Fruit fly (Drosophila melanogaster) whole organism, wandering third instar larva: ENCODE results near the gene CG32986.

Experiments
- Abd-B ChIP-seq: fragments of >200 bp; optimal IDR thresholded peaks from 2 replicates; lab custom pipeline; 2017; ENCODE audit warnings: missing biosample characterization, missing genetic modification characterization
- CG32264 ChIP-seq: fragments of 200-800 bp; sonication (Bioruptor generic); optimal IDR thresholded peaks from 2 replicates; lab custom pipeline; 2016; ENCODE audit warnings: missing biosample characterization, missing genetic modification characterization
- CG9705 ChIP-seq: fragments of 200-800 bp; sonication (Bioruptor generic); optimal IDR thresholded peaks from 2 replicates; lab custom pipeline; 2018; ENCODE audit warnings: missing biosample characterization, mild to moderate bottlenecking, missing genetic modification characterization
- CrebA ChIP-seq: fragments of 200-800 bp; sonication (Bioruptor generic); optimal IDR thresholded peaks from 2 replicates; lab custom pipeline; 2016; ENCODE audit warnings: missing biosample characterization, mild to moderate bottlenecking, missing genetic modification characterization, borderline replicate concordance
- Dif ChIP-seq: fragments of 200-275, 200-300 bp; sonication (Bioruptor generic); optimal IDR thresholded peaks from 2 replicates; lab custom pipeline; 2018; ENCODE audit warnings: missing biosample characterization, missing genetic modification characterization; ENCODE audit not compliant: partially characterized antibody
- GATAd ChIP-seq: sonication (Bioruptor generic); optimal IDR thresholded peaks from 2 replicates; lab custom pipeline; 2016; ENCODE audit warnings: missing biosample characterization, missing genetic modification characterization
- Hr78 ChIP-seq: fragments of >200 bp; optimal IDR thresholded peaks from 2 replicates; lab custom pipeline; 2017; ENCODE audit warnings: missing biosample characterization, missing genetic modification characterization
- Hr83 ChIP-seq: fragments of 200-300 bp; sonication (Bioruptor generic); optimal IDR thresholded peaks from 2 replicates; lab custom pipeline; 2016; ENCODE audit warnings: missing biosample characterization, mild to moderate bottlenecking, missing genetic modification characterization, moderate library complexity; ENCODE audit not compliant: poor library complexity, severe bottlenecking
- Jra ChIP-seq: sonication (Bioruptor generic); optimal IDR thresholded peaks from 2 replicates; lab custom pipeline; 2016; ENCODE audit warnings: missing biosample characterization, missing genetic modification characterization
- Mio ChIP-seq: sonication (Bioruptor generic); optimal IDR thresholded peaks from 2 replicates; lab custom pipeline; 2016; ENCODE audit warnings: missing biosample characterization, missing genetic modification characterization
- Myc ChIP-seq: fragments of >200 bp; optimal IDR thresholded peaks from 2 replicates; lab custom pipeline; 2017
- N ChIP-seq: fragments of >200 bp; optimal IDR thresholded peaks from 2 replicates; lab custom pipeline; 2018; ENCODE audit warnings: missing biosample characterization, missing external identifiers, missing genetic modification characterization
- OdsH ChIP-seq: fragments of 200-800 bp; sonication (Bioruptor generic); optimal IDR thresholded peaks from 2 replicates; lab custom pipeline; 2016; ENCODE audit warnings: missing biosample characterization, mild to moderate bottlenecking, missing genetic modification characterization
- Rel ChIP-seq, 2 experiments: fragments of 200-800 bp; sonication (Bioruptor generic) in 1 of 2; optimal IDR thresholded peaks; 2 replicates in 1 of 2; 3 replicates in 1 of 2; lab custom pipeline; 2016 to 2019; ENCODE audit warnings: mild to moderate bottlenecking in 2 of 2, missing biosample characterization in 2 of 2, missing genetic modification characterization in 2 of 2, moderate library complexity in 1 of 2
- Sp1 ChIP-seq: fragments of 200-800 bp; sonication (Bioruptor generic); optimal IDR thresholded peaks from 3 replicates; lab custom pipeline; 2019; ENCODE audit warnings: missing biosample characterization, mild to moderate bottlenecking, missing genetic modification characterization, moderate library complexity
- Vsx2 ChIP-seq: fragments of 200-300, 225-300 bp; sonication (Bioruptor generic); optimal IDR thresholded peaks from 2 replicates; lab custom pipeline; 2018; ENCODE audit warnings: missing biosample characterization, missing genetic modification characterization; ENCODE audit not compliant: partially characterized antibody
- br ChIP-seq: fragments of 200-800 bp; sonication (Bioruptor generic); optimal IDR thresholded peaks from 2 replicates; lab custom pipeline; 2016; ENCODE audit warnings: missing biosample characterization, missing genetic modification characterization
- brk ChIP-seq: fragments of 200-800 bp; sonication (Bioruptor generic); optimal IDR thresholded peaks from 2 replicates; lab custom pipeline; 2016; ENCODE audit warnings: missing biosample characterization, mild to moderate bottlenecking, missing genetic modification characterization
- dmrt93B ChIP-seq: fragments of 200-800 bp; sonication (Bioruptor generic); optimal IDR thresholded peaks from 2 replicates; lab custom pipeline; 2018; ENCODE audit warnings: missing biosample characterization, mild to moderate bottlenecking, missing genetic modification characterization
- dsf ChIP-seq: sonication (Bioruptor generic); optimal IDR thresholded peaks from 2 replicates; lab custom pipeline; 2016; ENCODE audit warnings: missing biosample characterization, missing genetic modification characterization, borderline replicate concordance
- ey ChIP-seq: fragments of 200-800 bp; sonication (Bioruptor generic); optimal IDR thresholded peaks from 2 replicates; lab custom pipeline; 2016; ENCODE audit warnings: missing biosample characterization, missing genetic modification characterization
- foxo ChIP-seq, 2 experiments: fragments of 200-800 bp; sonication (Bioruptor generic); optimal IDR thresholded peaks; 2 replicates in 1 of 2; 3 replicates in 1 of 2; lab custom pipeline; 2016 to 2017; ENCODE audit warnings: missing biosample characterization in 2 of 2, missing genetic modification characterization in 2 of 2
- fru ChIP-seq: fragments of 200-800 bp; sonication (Bioruptor generic); optimal IDR thresholded peaks from 3 replicates; lab custom pipeline; 2016; ENCODE audit warnings: missing biosample characterization, mild to moderate bottlenecking, missing genetic modification characterization
- h ChIP-seq: fragments of 200-800 bp; sonication (Bioruptor generic); optimal IDR thresholded peaks from 3 replicates; lab custom pipeline; 2016; ENCODE audit warnings: missing biosample characterization, mild to moderate bottlenecking, missing genetic modification characterization
- jim ChIP-seq: fragments of 175-275, 200-325 bp; sonication (Bioruptor generic); optimal IDR thresholded peaks from 2 replicates; lab custom pipeline; 2016; ENCODE audit warnings: missing biosample characterization, mild to moderate bottlenecking, missing genetic modification characterization
- lola ChIP-seq: fragments of >200 bp; optimal IDR thresholded peaks from 2 replicates; lab custom pipeline; 2017; ENCODE audit warnings: missing biosample characterization, missing genetic modification characterization
- pan ChIP-seq: fragments of >200 bp; optimal IDR thresholded peaks from 2 replicates; lab custom pipeline; 2017
- psq ChIP-seq: fragments of 200-800 bp; sonication (Bioruptor generic); optimal IDR thresholded peaks from 3 replicates; lab custom pipeline; 2017; ENCODE audit warnings: missing biosample characterization, mild to moderate bottlenecking, missing genetic modification characterization, moderate library complexity
- rgr ChIP-seq: fragments of 200-800 bp; sonication (Bioruptor generic); optimal IDR thresholded peaks from 3 replicates; lab custom pipeline; 2016; ENCODE audit warnings: missing biosample characterization, mild to moderate bottlenecking, missing genetic modification characterization
- sage ChIP-seq: fragments of 200-800 bp; sonication (Bioruptor generic); optimal IDR thresholded peaks from 2 replicates; lab custom pipeline; 2016; ENCODE audit warnings: missing biosample characterization, mild to moderate bottlenecking, missing genetic modification characterization
- sv ChIP-seq: fragments of 200-800 bp; sonication (Bioruptor generic); optimal IDR thresholded peaks from 3 replicates; lab custom pipeline; 2016; ENCODE audit warnings: missing biosample characterization, missing genetic modification characterization
- usp ChIP-seq: fragments of >200 bp; optimal IDR thresholded peaks from 2 replicates; lab custom pipeline; 2017; ENCODE audit warnings: missing biosample characterization, missing genetic modification characterization

The CG32986 gene

DNA sequence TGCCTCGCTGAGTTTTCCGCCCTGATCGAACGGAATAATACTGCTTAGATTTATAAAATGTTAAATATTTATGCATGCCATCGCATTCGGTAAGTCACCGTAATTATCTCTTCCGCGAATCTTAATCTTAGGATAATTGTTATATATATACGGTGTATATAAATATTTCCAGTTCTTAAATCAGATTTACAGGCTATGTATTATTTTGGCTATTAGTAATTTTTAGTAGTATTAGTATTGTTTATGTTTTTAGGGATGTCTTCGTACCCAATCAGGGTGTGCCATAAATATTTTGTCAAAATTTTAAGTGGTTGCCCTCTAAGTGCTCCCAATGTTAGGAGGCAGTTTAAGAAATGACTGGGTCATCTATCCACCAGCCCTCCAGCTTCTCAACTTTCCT is at the start of gene CG32986:
CG32986 (plus strand) TSS at position 301 of the 400 bp plus-strand sequence.
- TF ChIP-seq CG9705 (GFP tag; lab: Kevin White, UChicago) (no peak), CrebA (GFP tag; lab: Kevin White, UChicago) (no peak), Vsx2 (no peak), Dif (no peak), jim (GFP tag; lab: Kevin White, UChicago) (no peak), h (GFP tag; lab: Kevin White, UChicago) (no peak), Rel (GFP tag; optimal IDR thresholded peaks at IDR 0.05; lab: Kevin White, UChicago) (no peak), Rel (tag; optimal IDR thresholded peaks at IDR 0.05; lab: Kevin White, UChicago) (no peak), sage (GFP tag; lab: Kevin White, UChicago) (no peak)

DNA sequence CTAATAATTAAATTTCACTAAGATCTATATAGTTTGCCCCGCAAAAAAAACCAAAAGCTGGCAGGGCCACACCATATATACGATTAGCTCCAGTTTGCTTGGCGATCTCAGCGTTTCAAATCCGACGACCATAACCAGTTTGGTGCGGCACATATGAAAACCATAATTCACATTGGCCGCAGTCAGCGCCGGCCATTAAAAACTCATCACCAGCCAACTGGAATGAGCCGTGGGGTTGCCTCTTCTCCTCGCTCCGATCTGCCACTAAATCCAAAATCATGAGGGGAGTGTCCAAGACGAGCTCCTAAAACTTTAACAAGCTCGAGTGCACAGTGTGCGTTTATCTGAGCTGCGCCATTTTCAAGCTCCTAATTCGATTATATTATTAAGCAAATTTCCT is 45.2 kb upstream of the CG32986 start:
- TF ChIP-seq GATAd (GFP tag; lab: Kevin White, UChicago) (no peak), dsf (GFP tag; lab: Kevin White, UChicago) (no peak), fru (no peak), Myc (no peak), Sp1 (no peak), dmrt93B (GFP tag; lab: Kevin White, UChicago) (no peak), usp (GFP tag; lab: Kevin White, UChicago) (no peak), pan (no peak), h (GFP tag; lab: Kevin White, UChicago) (no peak), Mio (no peak), Hr83 (GFP tag; lab: Kevin White, UChicago) (no peak), Jra (GFP tag; lab: Kevin White, UChicago) (no peak), br (GFP tag; lab: Kevin White, UChicago) (no peak), CG32264 (GFP tag; lab: Kevin White, UChicago) (no peak), sv (no peak), CG9705 (GFP tag; lab: Kevin White, UChicago) (no peak), lola (GFP tag; lab: Kevin White, UChicago) (no peak)

DNA sequence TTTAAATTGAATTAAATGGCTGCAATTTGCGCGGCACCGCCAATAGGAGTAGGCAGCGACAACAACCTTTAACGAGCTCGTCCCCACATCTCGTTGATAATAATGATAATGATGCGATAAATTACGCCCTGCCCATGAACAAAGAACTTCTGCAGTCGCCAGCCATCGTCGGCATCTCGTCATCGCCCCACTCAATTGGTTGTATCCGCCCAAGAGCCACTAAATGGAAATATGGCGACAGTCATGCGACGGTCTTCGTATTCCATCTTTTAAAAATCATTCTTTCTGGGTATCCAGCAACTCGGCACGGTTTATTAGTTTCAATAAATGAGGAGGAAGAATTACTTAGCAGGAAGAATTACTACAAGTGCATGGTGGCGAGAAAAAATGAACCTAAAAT is 42.0 kb upstream of the CG32986 start:
- TF ChIP-seq Hr78 (GFP tag; lab: Kevin White, UChicago), result no peak
- TF ChIP-seq h (GFP tag; lab: Kevin White, UChicago), result no peak
- no peak for TF ChIP-seq Jra (GFP tag; lab: Kevin White, UChicago)

DNA sequence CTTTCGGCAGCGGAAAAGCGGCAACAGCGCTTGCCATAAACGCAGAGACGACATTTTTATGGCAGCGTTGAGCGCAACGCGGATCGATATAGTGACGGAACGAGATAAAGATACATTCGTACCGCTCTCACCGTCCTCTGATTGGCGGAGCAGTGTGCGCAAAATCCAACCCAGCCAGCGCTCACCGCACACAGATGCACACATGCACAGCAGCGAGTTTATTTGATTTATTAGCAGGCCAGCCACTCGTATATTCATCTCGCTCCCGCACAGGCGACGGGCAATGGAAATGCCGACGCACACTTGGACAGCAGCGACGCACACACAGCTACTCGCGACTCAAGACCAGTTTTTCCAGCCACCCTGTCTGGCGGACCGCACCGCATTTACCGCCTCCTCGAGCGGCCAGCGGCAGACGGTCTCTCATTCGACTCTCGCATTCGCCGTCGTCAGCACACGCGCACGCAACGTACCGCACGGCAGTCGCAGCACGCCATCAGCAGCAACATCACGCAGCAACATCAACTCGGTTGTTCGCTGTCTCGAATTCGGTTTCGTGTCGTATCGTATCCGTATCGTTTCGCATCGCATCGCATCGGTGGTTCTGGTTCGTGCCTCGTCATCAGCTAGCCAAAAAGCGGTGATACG is 37.2 kb upstream of the CG32986 start, which contains the start of gene SoxN:
SoxN (plus strand) TSS at position 424 of the 648 bp plus-strand sequence.
- TF ChIP-seq Vsx2 (peak; percentile 84), Rel (GFP tag; optimal IDR thresholded peaks at IDR 0.05; lab: Kevin White, UChicago) (no peak), Rel (tag; optimal IDR thresholded peaks at IDR 0.05; lab: Kevin White, UChicago) (no peak), Sp1 (peak; percentile 12), rgr (GFP tag; lab: Kevin White, UChicago) (peak; percentile 21), Dif (peak; percentile 26), h (GFP tag; lab: Kevin White, UChicago) (peak; percentile 17), Myc (no peak), psq (GFP tag; lab: Kevin White, UChicago) (peak; percentile 2), fru (peak; percentile 7), Abd-B (no peak), N (GFP tag; lab: Kevin White, UChicago) (peak; percentile 86), Hr83 (GFP tag; lab: Kevin White, UChicago) (peak; percentile 21)

dm6 chr2L:8828387-8828786 is 34.2 kb upstream of the CG32986 start:
- no peak for TF ChIP-seq foxo (GFP tag; optimal IDR thresholded peaks at IDR 0.05; lab: Kevin White, UChicago)
- no peak for TF ChIP-seq brk (GFP tag; lab: Kevin White, UChicago)
- TF ChIP-seq Myc, result no peak
- no peak for TF ChIP-seq psq (GFP tag; lab: Kevin White, UChicago)
- TF ChIP-seq OdsH (GFP tag; lab: Kevin White, UChicago), result no peak
- no peak for TF ChIP-seq N (GFP tag; lab: Kevin White, UChicago)
- TF ChIP-seq CG9705 (GFP tag; lab: Kevin White, UChicago), result no peak
- no peak for TF ChIP-seq br (GFP tag; lab: Kevin White, UChicago)
- TF ChIP-seq Abd-B, result no peak
- no peak for TF ChIP-seq lola (GFP tag; lab: Kevin White, UChicago)
- TF ChIP-seq sage (GFP tag; lab: Kevin White, UChicago), result no peak
- no peak for TF ChIP-seq Mio
- no peak for TF ChIP-seq CG32264 (GFP tag; lab: Kevin White, UChicago)
- no peak for TF ChIP-seq Hr78 (GFP tag; lab: Kevin White, UChicago)
- no peak for TF ChIP-seq pan
- TF ChIP-seq ey (GFP tag; lab: Kevin White, UChicago), result no peak
